Worm (Caenorhabditis elegans): ENCODE results near the gene flp-14.

The flp-14 gene

DNA sequence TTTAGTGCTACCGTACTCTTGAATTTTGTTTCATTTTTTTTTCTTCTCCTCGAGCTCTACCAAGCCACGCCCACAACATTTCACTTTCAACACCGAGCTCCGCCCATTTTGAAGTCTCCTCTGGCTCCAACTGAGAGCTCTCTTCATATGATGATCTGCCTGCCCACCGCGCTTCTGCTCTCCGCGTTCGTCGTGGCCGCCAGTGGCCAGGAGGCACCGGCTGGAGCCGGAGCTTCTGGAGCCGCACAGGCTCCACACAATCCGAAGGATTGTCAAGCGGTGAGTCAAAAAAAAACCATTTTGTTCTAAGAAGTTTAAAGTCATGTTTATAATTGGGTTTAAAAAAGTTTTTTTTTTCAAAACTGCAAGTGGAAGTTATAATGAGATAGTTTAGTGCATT, at the start of gene flp-14:
Gene flp-14 (plus strand): TSS at position 146 of the 400 bp plus-strand sequence.
- TF ChIP-seq fkh-2 (tag; optimal IDR thresholded peaks at IDR 0.05): no peak
- no peak for TF ChIP-seq tbx-2 (tag; optimal IDR thresholded peaks at IDR 0.05)
- no peak for TF ChIP-seq nhr-11 (tag; optimal IDR thresholded peaks at IDR 0.05)
- no peak for TF ChIP-seq fkh-10 (GFP tag; optimal IDR thresholded peaks at IDR 0.05)
- no peak for TF ChIP-seq unc-62 (GFP tag; optimal IDR thresholded peaks at IDR 0.05)
- TF ChIP-seq hmg-11 (tag; optimal IDR thresholded peaks at IDR 0.05): no peak
- TF ChIP-seq nhr-67 (tag; optimal IDR thresholded peaks at IDR 0.05): no peak
- no peak for TF ChIP-seq ceh-9 (tag; optimal IDR thresholded peaks at IDR 0.05)
- no peak for TF ChIP-seq jun-1 (tag; optimal IDR thresholded peaks at IDR 0.05)

DNA sequence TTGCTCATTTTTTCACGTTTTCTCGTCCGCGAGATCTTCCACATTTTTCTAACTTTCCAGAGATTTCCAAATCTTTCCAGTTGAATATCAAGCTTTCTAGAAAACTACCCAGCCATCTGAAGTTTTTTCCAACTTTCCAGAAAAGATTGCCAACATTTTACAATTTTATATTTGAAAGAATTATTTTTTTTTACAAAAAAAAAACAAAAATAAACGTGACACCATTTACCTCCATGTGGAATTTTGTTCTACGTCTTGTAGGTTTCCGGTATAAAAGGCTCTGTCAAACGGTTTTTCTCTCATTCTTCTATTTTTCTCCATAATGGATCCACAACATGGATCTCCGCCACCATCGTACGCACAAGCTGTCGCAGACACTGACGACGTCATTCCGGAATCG, 45.7 kb upstream of the flp-14 start, which contains the start of gene Y37D8A.8:
Gene Y37D8A.8 (plus strand): TSS at position 301 of the 400 bp plus-strand sequence.
- TF ChIP-seq unc-62 (GFP tag; optimal IDR thresholded peaks at IDR 0.05) (no peak), elt-3 (tag; optimal IDR thresholded peaks at IDR 0.05) (no peak), nhr-12 (tag; optimal IDR thresholded peaks at IDR 0.05) (no peak), unc-39 (tag; optimal IDR thresholded peaks at IDR 0.05) (no peak), lin-15B (tag; optimal IDR thresholded peaks at IDR 0.05) (no peak), nhr-237 (tag; optimal IDR thresholded peaks at IDR 0.05) (no peak), nhr-76 (tag; optimal IDR thresholded peaks at IDR 0.05) (no peak), ceh-9 (tag; optimal IDR thresholded peaks at IDR 0.05) (no peak), pqm-1 (tag; optimal IDR thresholded peaks at IDR 0.05) (no peak), ceh-16 (tag; optimal IDR thresholded peaks at IDR 0.05) (no peak), mml-1 (tag; optimal IDR thresholded peaks at IDR 0.05) (no peak)

DNA sequence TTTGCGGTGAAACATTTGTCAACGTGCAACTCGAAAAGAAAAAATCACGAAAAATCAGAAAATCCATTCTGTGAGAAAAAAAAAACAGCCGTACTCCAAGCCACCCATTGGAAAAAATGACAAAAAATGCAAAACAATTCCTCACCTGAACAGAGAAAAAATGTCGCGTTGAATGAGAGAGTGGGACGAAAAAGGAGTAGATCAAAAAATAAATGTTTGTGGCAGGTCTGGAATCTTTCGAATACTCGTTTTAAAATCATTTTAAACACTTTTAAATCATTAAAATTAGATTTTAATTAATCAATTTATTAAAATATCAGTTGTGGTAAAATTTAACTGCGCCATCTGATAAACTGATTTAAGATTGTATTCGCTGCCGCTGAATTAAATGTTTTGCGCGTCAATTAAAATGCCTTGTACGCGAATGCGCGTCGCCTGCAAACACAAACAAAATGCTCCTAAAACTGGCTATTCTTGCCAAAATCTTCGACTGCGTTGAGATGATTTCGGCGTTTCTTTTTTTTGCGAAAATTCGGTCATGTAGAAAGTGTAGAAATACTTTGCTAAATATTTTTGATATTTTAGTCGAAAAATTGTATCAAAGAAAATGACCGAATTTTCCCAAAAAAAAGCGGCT, 40.1 kb upstream of the flp-14 start, which contains the start of gene Y37D8A.6:
Gene Y37D8A.6 (minus strand): TSS at position 238 of the 637 bp plus-strand sequence.
- TF ChIP-seq daf-12 (tag; optimal IDR thresholded peaks at IDR 0.05) (no peak), hmg-11 (tag; optimal IDR thresholded peaks at IDR 0.05) (peak; percentile 52), lin-15B (tag; optimal IDR thresholded peaks at IDR 0.05) (peak; percentile 15), nfya-1 (tag; optimal IDR thresholded peaks at IDR 0.05; ENCODE audit: insufficient read depth) (peak; percentile 24), nhr-11 (tag; optimal IDR thresholded peaks at IDR 0.05) (no peak), snpc-4 (tag; optimal IDR thresholded peaks at IDR 0.05) (no peak), nhr-43 (tag; optimal IDR thresholded peaks at IDR 0.05; ENCODE audit: poor library complexity, severe bottlenecking) (peak; percentile 4)

DNA sequence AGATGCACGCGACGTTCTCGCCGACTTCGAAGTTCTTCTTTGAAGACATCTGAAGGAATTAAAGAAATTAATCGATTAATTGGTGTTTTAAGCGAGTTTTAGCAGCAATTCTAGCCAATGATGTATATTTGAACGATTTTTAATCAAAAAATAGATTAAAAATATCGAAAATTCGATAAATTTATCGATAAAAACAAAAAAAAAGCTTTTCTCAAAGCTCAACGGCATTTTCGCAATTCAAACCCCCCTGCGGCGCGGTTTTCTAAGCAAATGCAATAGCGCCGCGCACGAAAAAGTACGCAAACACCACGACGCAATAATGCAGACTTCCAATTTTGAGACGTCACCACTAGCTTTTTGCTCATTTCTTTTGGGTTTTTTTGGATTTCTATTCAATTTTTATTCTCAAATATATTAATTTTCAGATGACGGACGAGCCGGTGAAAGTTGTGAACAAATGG, 35.7 kb upstream of the flp-14 start, which contains the start of the genes mrg-1 and spcs-2:
Gene mrg-1 (minus strand): TSS at position 51 of the 461 bp plus-strand sequence.
Gene spcs-2 (plus strand): TSS at position 426 of the 461 bp plus-strand sequence.
- TF ChIP-seq hmg-11 (tag; optimal IDR thresholded peaks at IDR 0.05): peak; percentile 92
- no peak for TF ChIP-seq nhr-11 (tag; optimal IDR thresholded peaks at IDR 0.05)
- peak; percentile 54 for TF ChIP-seq jun-1 (tag; optimal IDR thresholded peaks at IDR 0.05)
- peak; percentile 77 for TF ChIP-seq tbx-2 (tag; optimal IDR thresholded peaks at IDR 0.05)
- TF ChIP-seq R02D3.7 (tag; optimal IDR thresholded peaks at IDR 0.05): peak; percentile 83
- peak; percentile 70 for TF ChIP-seq skn-1 (tag; optimal IDR thresholded peaks at IDR 0.05)
- no peak for TF ChIP-seq ceh-9 (tag; optimal IDR thresholded peaks at IDR 0.05)
- peak; percentile 88 for TF ChIP-seq lin-39 (tag; optimal IDR thresholded peaks at IDR 0.05)
- peak; percentile 85 for TF ChIP-seq nhr-25 (tag; optimal IDR thresholded peaks at IDR 0.05)
- peak; percentile 11 for TF ChIP-seq zag-1 (tag; optimal IDR thresholded peaks at IDR 0.05)
- peak; percentile 91 for TF ChIP-seq pha-4 (tag; optimal IDR thresholded peaks at IDR 0.05)
- TF ChIP-seq ama-1 (optimal IDR thresholded peaks at IDR 0.05): no peak
- no peak for TF ChIP-seq elt-3 (tag; optimal IDR thresholded peaks at IDR 0.05)
- peak; percentile 52 for TF ChIP-seq egl-5 (tag; optimal IDR thresholded peaks at IDR 0.05)
- TF ChIP-seq elt-2 (tag; optimal IDR thresholded peaks at IDR 0.05): peak; percentile 55
- peak; percentile 28 for TF ChIP-seq sea-2 (GFP tag; optimal IDR thresholded peaks at IDR 0.05)
- TF ChIP-seq elt-1 (tag; optimal IDR thresholded peaks at IDR 0.05): peak; percentile 40
- TF ChIP-seq ceh-16 (tag; optimal IDR thresholded peaks at IDR 0.05): no peak
- TF ChIP-seq unc-62 (GFP tag; optimal IDR thresholded peaks at IDR 0.05): no peak
- peak; percentile 63 for TF ChIP-seq ceh-82 (tag; optimal IDR thresholded peaks at IDR 0.05)
- no peak for TF ChIP-seq ztf-11 (tag; optimal IDR thresholded peaks at IDR 0.05)
- peak; percentile 21 for TF ChIP-seq fkh-10 (GFP tag; optimal IDR thresholded peaks at IDR 0.05)
- TF ChIP-seq nhr-43 (tag; optimal IDR thresholded peaks at IDR 0.05; ENCODE audit: poor library complexity, severe bottlenecking): peak; percentile 93
- TF ChIP-seq snpc-4 (tag; optimal IDR thresholded peaks at IDR 0.05): peak; percentile 85
- TF ChIP-seq nhr-23 (tag; optimal IDR thresholded peaks at IDR 0.05): peak; percentile 90
- no peak for TF ChIP-seq nhr-76 (tag; optimal IDR thresholded peaks at IDR 0.05)
- peak; percentile 93 for TF ChIP-seq ceh-28 (tag; optimal IDR thresholded peaks at IDR 0.05)
- TF ChIP-seq nhr-67 (tag; optimal IDR thresholded peaks at IDR 0.05): peak; percentile 16
- no peak for TF ChIP-seq nhr-12 (tag; optimal IDR thresholded peaks at IDR 0.05)
- TF ChIP-seq nhr-28 (tag; optimal IDR thresholded peaks at IDR 0.05): no peak
- TF ChIP-seq lsy-12 (tag; optimal IDR thresholded peaks at IDR 0.05): peak; percentile 77
- peak; percentile 84 for TF ChIP-seq lin-15B (tag; optimal IDR thresholded peaks at IDR 0.05)
- no peak for TF ChIP-seq eor-1 (tag; optimal IDR thresholded peaks at IDR 0.05)
- TF ChIP-seq pqm-1 (tag; optimal IDR thresholded peaks at IDR 0.05): peak; percentile 20
- no peak for TF ChIP-seq daf-12 (tag; optimal IDR thresholded peaks at IDR 0.05)
- TF ChIP-seq nfya-1 (tag; optimal IDR thresholded peaks at IDR 0.05; ENCODE audit: insufficient read depth): peak; percentile 88
- TF ChIP-seq aly-2 (tag; optimal IDR thresholded peaks at IDR 0.05): no peak
- TF ChIP-seq fos-1 (tag; optimal IDR thresholded peaks at IDR 0.05): peak; percentile 39
- TF ChIP-seq nhr-77 (tag; optimal IDR thresholded peaks at IDR 0.05): peak; percentile 14
